Fruit fly (Drosophila melanogaster): Measurements from ENCODE around the gene CG1523.

The CG1523 gene

dm6 chr3R:28856829-28857228, 37.4 kb upstream of the CG1523 start (continued):
- no peak for TF ChIP-seq pnt (GFP tag; optimal IDR thresholded peaks at IDR 0.05)

- TF ChIP-seq CG10274 (GFP tag; optimal IDR thresholded peaks at IDR 0.05): no peak
- no peak for TF ChIP-seq Tbp (GFP tag; optimal IDR thresholded peaks at IDR 0.05)
- TF ChIP-seq run (tag; optimal IDR thresholded peaks at IDR 0.05): peak; percentile 2
- 0 out of 3 replicates have a peak, but pooled peaks have one; percentile 8 for TF ChIP-seq sr (GFP tag; IDR thresholded peaks at IDR 0.05)
- TF ChIP-seq Stat92E (GFP tag; optimal IDR thresholded peaks at IDR 0.05): peak in 1 of 3 experiments; percentile 76
- TF ChIP-seq CG17186 (GFP tag; optimal IDR thresholded peaks at IDR 0.05): no peak
- no peak for TF ChIP-seq amos (GFP tag; IDR thresholded peaks at IDR 0.05; ENCODE audit: partially characterized antibody)
- no peak for TF ChIP-seq psq (GFP tag; optimal IDR thresholded peaks at IDR 0.05)
- peak; percentile 76 for TF ChIP-seq sens (GFP tag)
- TF ChIP-seq Hr78 (GFP tag; optimal IDR thresholded peaks at IDR 0.05): no peak
- peak; percentile 31 for TF ChIP-seq CG17568 (GFP tag; optimal IDR thresholded peaks at IDR 0.05)
- peak; percentile 44 for TF ChIP-seq CG8281 (tag; optimal IDR thresholded peaks at IDR 0.05)
- no peak for TF ChIP-seq CG10979 (tag; optimal IDR thresholded peaks at IDR 0.05)
- TF ChIP-seq CG13894 (tag; optimal IDR thresholded peaks at IDR 0.05): no peak
- TF ChIP-seq CG18011 (GFP tag; optimal IDR thresholded peaks at IDR 0.05): no peak
- no peak for TF ChIP-seq CG10543 (GFP tag; optimal IDR thresholded peaks at IDR 0.05)
- peak; percentile 33 for TF ChIP-seq CG15601 (tag; optimal IDR thresholded peaks at IDR 0.05)
- TF ChIP-seq Med (GFP tag): peak; percentile 37
- TF ChIP-seq CG3065 (GFP tag; optimal IDR thresholded peaks at IDR 0.05): no peak
- TF ChIP-seq ATbp (GFP tag; optimal IDR thresholded peaks at IDR 0.05): peak; percentile 25
- TF ChIP-seq Blimp-1 (GFP tag; optimal IDR thresholded peaks at IDR 0.05): no peak
- peak; percentile 3 for TF ChIP-seq CG10431 (GFP tag; optimal IDR thresholded peaks at IDR 0.05)
- no peak for TF ChIP-seq repo (GFP tag; optimal IDR thresholded peaks at IDR 0.05)
- no peak for TF ChIP-seq gcm2 (GFP tag; optimal IDR thresholded peaks at IDR 0.05)
- no peak for TF ChIP-seq CG6654 (GFP tag; optimal IDR thresholded peaks at IDR 0.05)
- no peak for TF ChIP-seq CG4854 (GFP tag; optimal IDR thresholded peaks at IDR 0.05)
- TF ChIP-seq CG14710 (tag; optimal IDR thresholded peaks at IDR 0.05): peak; percentile 5
- peak in 1 of 2 experiments; percentile 7 for TF ChIP-seq bsh (GFP tag; optimal IDR thresholded peaks at IDR 0.05)
- TF ChIP-seq usp (GFP tag; optimal IDR thresholded peaks at IDR 0.05): no peak
- no peak for TF ChIP-seq Hand (GFP tag; optimal IDR thresholded peaks at IDR 0.05)
- no peak for TF ChIP-seq CG16815 (GFP tag; optimal IDR thresholded peaks at IDR 0.05)
Observed at dm6 chr3R:28856140-28856539, 36.7 kb upstream of the CG1523 start.

dm6 chr3R:28851966-28852377, 32.5 kb upstream of the CG1523 start:
- TF ChIP-seq gsb (GFP tag; IDR thresholded peaks at IDR 0.05) (no peak), Opbp (GFP tag; IDR thresholded peaks at IDR 0.05; ENCODE audit: partially characterized antibody) (no peak), CG2678 (tag; optimal IDR thresholded peaks at IDR 0.05) (peak; percentile 17), CG30403 (GFP tag; optimal IDR thresholded peaks at IDR 0.05) (peak; percentile 39), CG30020 (tag; optimal IDR thresholded peaks at IDR 0.05) (no peak), CG12391 (tag; optimal IDR thresholded peaks at IDR 0.05) (peak; percentile 38), Six4 (GFP tag; optimal IDR thresholded peaks at IDR 0.05) (peak; percentile 14), ERR (GFP tag; optimal IDR thresholded peaks at IDR 0.05) (no peak), CG18262 (tag; optimal IDR thresholded peaks at IDR 0.05) (peak; percentile 37), CG4424 (GFP tag; optimal IDR thresholded peaks at IDR 0.05) (peak; percentile 8), Poxn (GFP tag; IDR thresholded peaks at IDR 0.05) (no peak), Vsx1 (GFP tag; optimal IDR thresholded peaks at IDR 0.05) (peak; percentile 47), jumu (GFP tag; optimal IDR thresholded peaks at IDR 0.05) (no peak), CG31365 (tag; optimal IDR thresholded peaks at IDR 0.05) (no peak), D (optimal IDR thresholded peaks at IDR 0.05) (no peak), D (GFP tag; optimal IDR thresholded peaks at IDR 0.05) (peak; percentile 38), Ssrp (tag; optimal IDR thresholded peaks at IDR 0.05) (peak; percentile 16), maf-S (GFP tag; optimal IDR thresholded peaks at IDR 0.05) (no peak), bsh (GFP tag; optimal IDR thresholded peaks at IDR 0.05) (peak in 1 of 2 experiments; percentile 40)
